Worm (Caenorhabditis elegans): Measurements from ENCODE around the gene fbxa-202.

DNA sequence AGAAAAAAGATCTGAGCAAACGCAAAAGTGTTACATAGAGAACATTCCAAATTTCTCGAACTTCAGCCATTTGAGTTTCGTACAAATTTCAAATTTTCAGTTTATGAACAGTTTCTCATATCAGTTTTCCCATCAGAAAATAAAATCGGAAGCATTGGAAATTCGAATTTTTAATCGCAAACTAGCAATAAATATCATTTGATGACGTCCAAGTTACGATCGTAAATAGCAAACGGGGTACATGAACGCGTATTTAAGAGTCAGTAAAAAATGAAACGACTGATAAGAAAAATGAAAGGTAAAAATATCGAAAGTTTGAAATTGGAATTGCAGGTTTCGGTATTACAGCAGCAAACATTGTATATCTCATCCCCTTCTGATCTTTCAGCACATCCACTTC, 35.8 kb upstream of the fbxa-202 start:
- no peak for TF ChIP-seq him-1 (tag; optimal IDR thresholded peaks at IDR 0.05)
- TF ChIP-seq W03F9.2 (tag; optimal IDR thresholded peaks at IDR 0.05): no peak
- no peak for TF ChIP-seq dao-5 (tag; optimal IDR thresholded peaks at IDR 0.05)

Measured in whole organism, L4/young adult.